Fruit fly (Drosophila melanogaster): ENCODE data around the gene CG15375.

DNA sequence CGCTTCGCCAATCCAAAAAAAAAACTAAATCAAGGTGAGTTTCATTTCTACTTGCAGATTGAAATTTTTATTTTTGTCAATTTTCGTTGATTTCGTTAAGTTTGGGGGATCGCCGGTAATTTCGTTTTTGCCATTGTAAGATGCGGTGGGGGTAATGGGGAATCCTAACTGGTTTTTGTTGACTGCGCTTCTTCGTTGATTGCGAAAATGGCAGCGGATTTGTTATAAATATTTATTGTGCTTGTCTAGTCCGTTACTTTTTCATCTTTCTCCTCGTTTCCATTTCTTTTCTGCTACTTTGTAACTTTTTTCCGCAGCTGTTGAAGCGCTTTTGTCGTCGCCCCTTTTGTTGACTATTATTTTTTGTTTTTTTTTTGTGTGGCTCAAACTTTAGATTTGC lies 5.1 kb downstream of the CG15375 start:
- no peak for TF ChIP-seq CG11902 (GFP tag; optimal IDR thresholded peaks at IDR 0.05)
- TF ChIP-seq CG3032 (tag; optimal IDR thresholded peaks at IDR 0.05), result no peak

All from whole organism, prepupa.